Worm (Caenorhabditis elegans): ENCODE results near the gene gkow-1.

- TF ChIP-seq unc-39 (tag; optimal IDR thresholded peaks at IDR 0.05) (no peak), nhr-2 (tag; optimal IDR thresholded peaks at IDR 0.05) (no peak), mls-2 (tag; optimal IDR thresholded peaks at IDR 0.05) (no peak), elt-1 (tag; optimal IDR thresholded peaks at IDR 0.05; ENCODE audit: borderline replicate concordance, insufficient read depth) (no peak), unc-62 (GFP tag; optimal IDR thresholded peaks at IDR 0.05) (no peak), lsy-2 (tag; optimal IDR thresholded peaks at IDR 0.05) (no peak), blmp-1 (tag; optimal IDR thresholded peaks at IDR 0.05) (no peak), mep-1 (tag; optimal IDR thresholded peaks at IDR 0.05) (no peak), nhr-237 (tag; optimal IDR thresholded peaks at IDR 0.05) (no peak), hlh-1 (tag; optimal IDR thresholded peaks at IDR 0.05) (no peak)
Measured at ce11 chrIV:10394858-10395257, 36.9 kb downstream of the gkow-1 start, which contains the start of gene R10H10.4.

Data from whole organism, mixed stage, embryonic.